Worm (Caenorhabditis elegans): Measurements from ENCODE around the gene K12H6.8.

DNA sequence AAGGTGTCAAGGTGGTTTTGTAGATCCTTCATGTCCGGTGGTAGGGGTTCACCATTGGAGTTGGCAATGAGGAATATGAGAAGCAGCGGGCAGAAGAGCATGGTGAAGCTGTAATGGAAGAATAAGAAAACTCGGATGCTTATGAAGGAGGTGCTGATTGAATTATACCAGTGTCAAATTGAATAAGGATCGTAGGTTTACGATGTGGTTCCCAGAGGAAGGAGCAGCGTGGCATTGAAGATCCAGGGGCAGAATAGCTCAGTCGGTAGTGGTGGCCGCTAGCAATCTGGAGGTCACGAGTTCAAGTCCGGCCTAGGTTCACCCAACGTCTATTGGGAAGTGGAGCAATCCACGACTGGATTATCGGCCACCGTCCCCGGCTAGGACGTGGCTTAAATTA is 13.8 kb downstream of the K12H6.8 start, which contains the start of gene Y110A2AL.6:
- TF ChIP-seq unc-62 (GFP tag; optimal IDR thresholded peaks at IDR 0.05) (no peak), egl-44 (GFP tag; IDR thresholded peaks at IDR 0.05) (no peak)
